Worm (Caenorhabditis elegans) whole organism, L3 larva: ENCODE results near the gene Y57A10A.14.
A peak's percentile ranks its signal among the peaks of the same experiment; 100 is the strongest.

Source experiments
- aly-2 ChIP-seq: fragments of 150-350 bp; optimal IDR thresholded peaks from 2 replicates; lab custom pipeline; 2014; ENCODE audit warnings: missing biosample characterization, missing genetic modification characterization
- ceh-9 ChIP-seq: sonication (generic microtip); optimal IDR thresholded peaks from 2 replicates; lab custom pipeline; 2018; ENCODE audit warnings: missing biosample characterization, missing genetic modification characterization
- daf-12 ChIP-seq: fragments of 150-350 bp; optimal IDR thresholded peaks from 2 replicates; lab custom pipeline; 2014; ENCODE audit warnings: missing biosample characterization, missing genetic modification reagents, missing genetic modification characterization
- elt-3 ChIP-seq, 3 experiments: fragments of 150-350 bp in 1 of 3; sonication (generic microtip) in 2 of 3; optimal IDR thresholded peaks; 2 replicates in 2 of 3; 4 replicates in 1 of 3; lab custom pipeline; 2014 to 2017; ENCODE audit warnings: missing biosample characterization in 3 of 3, missing genetic modification characterization in 3 of 3
- eor-1 ChIP-seq, 2 experiments: fragments of 150-350 bp; optimal IDR thresholded peaks; 2 replicates each; lab custom pipeline; 2014 to 2018; ENCODE audit warnings: missing biosample characterization in 2 of 2, missing genetic modification characterization in 2 of 2
- hmg-11 ChIP-seq: sonication (generic microtip); optimal IDR thresholded peaks from 2 replicates; lab custom pipeline; 2016; ENCODE audit warnings: missing genetic modification characterization, missing compliant biosample characterization
- jun-1 ChIP-seq: fragments of 150-350 bp; optimal IDR thresholded peaks from 2 replicates; lab custom pipeline; 2014; ENCODE audit warnings: missing biosample characterization, missing genetic modification reagents, missing genetic modification characterization
- lin-15B ChIP-seq: fragments of 150-350 bp; optimal IDR thresholded peaks from 2 replicates; lab custom pipeline; 2014; ENCODE audit warnings: missing biosample characterization, missing genetic modification characterization
- lsy-12 ChIP-seq: sonication (generic microtip); optimal IDR thresholded peaks from 2 replicates; lab custom pipeline; 2016; ENCODE audit warnings: mild to moderate bottlenecking, missing genetic modification characterization, missing compliant biosample characterization
- mml-1 ChIP-seq: fragments of 150-350 bp; sonication (generic microtip); optimal IDR thresholded peaks from 3 replicates; lab custom pipeline; 2014; ENCODE audit warnings: missing biosample characterization, missing genetic modification characterization
- nfya-1 ChIP-seq: sonication (generic microtip); optimal IDR thresholded peaks from 2 replicates; lab custom pipeline; 2017; ENCODE audit warnings: missing genetic modification characterization, mild to moderate bottlenecking, missing compliant biosample characterization, antibody characterized with exemption, moderate library complexity; ENCODE audit not compliant: insufficient read depth
- nhr-11 ChIP-seq: fragments of 150-350 bp; optimal IDR thresholded peaks from 2 replicates; lab custom pipeline; 2014; ENCODE audit warnings: missing biosample characterization, missing genetic modification characterization
- nhr-23 ChIP-seq: fragments of 150-350 bp; optimal IDR thresholded peaks from 2 replicates; lab custom pipeline; 2014; ENCODE audit warnings: missing biosample characterization, missing genetic modification reagents, missing genetic modification characterization
- nhr-25 ChIP-seq: sonication (generic microtip); optimal IDR thresholded peaks from 2 replicates; lab custom pipeline; 2017; ENCODE audit warnings: missing biosample characterization, missing genetic modification characterization
- nhr-43 ChIP-seq: sonication (generic microtip); optimal IDR thresholded peaks from 2 replicates; lab custom pipeline; 2016; ENCODE audit warnings: mild to moderate bottlenecking, missing genetic modification characterization, missing compliant biosample characterization; ENCODE audit not compliant: poor library complexity, severe bottlenecking
- pqm-1 ChIP-seq: fragments of 150-350 bp; optimal IDR thresholded peaks from 2 replicates; lab custom pipeline; 2017; ENCODE audit warnings: missing biosample characterization, missing genetic modification characterization, inconsistent platforms
- sea-2 ChIP-seq: fragments of 150-350 bp; sonication (generic microtip); optimal IDR thresholded peaks from 4 replicates; lab custom pipeline; 2014; ENCODE audit warnings: missing biosample characterization, missing genetic modification reagents, missing genetic modification characterization
- skn-1 ChIP-seq: fragments of 150-350 bp; optimal IDR thresholded peaks from 2 replicates; lab custom pipeline; 2014; ENCODE audit warnings: missing biosample characterization, missing genetic modification characterization
- tbx-2 ChIP-seq: sonication (generic microtip); optimal IDR thresholded peaks from 2 replicates; lab custom pipeline; 2016; ENCODE audit warnings: mild to moderate bottlenecking, missing genetic modification characterization, missing compliant biosample characterization

Gene Y57A10A.14

ce11 chrII:12228005-12228404 is 42.3 kb downstream of the Y57A10A.14 start, which contains the start of gene sinh-1:
TSS of gene sinh-1 (plus strand) at chrII:12228305.
- TF ChIP-seq nhr-11 (tag; lab: Kevin White, UChicago) (no peak), aly-2 (tag; lab: Kevin White, UChicago) (no peak), nhr-43 (tag; lab: Kevin White, UChicago) (no peak), tbx-2 (tag; lab: Kevin White, UChicago) (no peak), pqm-1 (tag; lab: Kevin White, UChicago) (no peak), nhr-23 (no peak), skn-1 (tag; lab: Kevin White, UChicago) (no peak), jun-1 (no peak), sea-2 (GFP tag; lab: Kevin White, UChicago) (no peak), lsy-12 (tag; lab: Kevin White, UChicago) (no peak)

- TF ChIP-seq pqm-1 (tag; lab: Kevin White, UChicago) (no peak), skn-1 (tag; lab: Kevin White, UChicago) (no peak), ceh-9 (tag; lab: Kevin White, UChicago) (no peak), mml-1 (tag; lab: Kevin White, UChicago) (no peak), elt-3 (tag; optimal IDR thresholded peaks at IDR 0.05; lab: Kevin White, UChicago) (peak in 1 of 3 experiments; percentile 13), nhr-25 (tag; lab: Kevin White, UChicago) (peak; percentile 67), nhr-23 (peak; percentile 78), eor-1 (tag; optimal IDR thresholded peaks at IDR 0.05; lab: Kevin White, UChicago) (no peak), nfya-1 (peak; percentile 49), daf-12 (tag; lab: Kevin White, UChicago) (no peak), aly-2 (tag; lab: Kevin White, UChicago) (no peak), lin-15B (tag; lab: Kevin White, UChicago) (peak; percentile 38), tbx-2 (tag; lab: Kevin White, UChicago) (no peak), hmg-11 (tag; lab: Kevin White, UChicago) (peak; percentile 22)
Observed at ce11 chrII:12237555-12237954, 51.8 kb downstream of the Y57A10A.14 start.
